Fruit fly (Drosophila melanogaster) whole organism, adult: ENCODE results near the gene Ufl1.

Source experiments
- CG11617 ChIP-seq: fragments of 200-800 bp; sonication (Bioruptor generic); optimal IDR thresholded peaks from 2 replicates; lab custom pipeline; 2017; ENCODE audit warnings: mild to moderate bottlenecking, missing biosample characterization, missing genetic modification reagents, missing genetic modification characterization
- CG12768 ChIP-seq: fragments of 200-800 bp; sonication (Bioruptor generic); optimal IDR thresholded peaks from 2 replicates; lab custom pipeline; 2017; ENCODE audit warnings: missing biosample characterization, missing genetic modification characterization, mild to moderate bottlenecking, moderate library complexity, missing genetic modification reagents
- CG14711 ChIP-seq: fragments of 200-800 bp; sonication (Bioruptor generic); optimal IDR thresholded peaks from 2 replicates; lab custom pipeline; 2018; ENCODE audit warnings: missing biosample characterization, mild to moderate bottlenecking, missing genetic modification characterization, moderate library complexity
- CG1620 ChIP-seq: fragments of 200-800 bp; sonication (Bioruptor generic); optimal IDR thresholded peaks from 2 replicates; lab custom pipeline; 2016; ENCODE audit warnings: missing biosample characterization, missing genetic modification characterization
- CG33017 ChIP-seq: fragments of 200-800 bp; sonication (Bioruptor generic); optimal IDR thresholded peaks from 2 replicates; lab custom pipeline; 2018; ENCODE audit warnings: missing biosample characterization, mild to moderate bottlenecking, missing genetic modification characterization, moderate library complexity
- CG5204 ChIP-seq: fragments of 200-800 bp; sonication (Bioruptor generic); optimal IDR thresholded peaks from 2 replicates; lab custom pipeline; 2016; ENCODE audit warnings: missing biosample characterization, missing genetic modification characterization
- CG7045 ChIP-seq: fragments of 200-800 bp; sonication (Bioruptor generic); optimal IDR thresholded peaks from 2 replicates; lab custom pipeline; 2017; ENCODE audit warnings: missing biosample characterization, mild to moderate bottlenecking, missing genetic modification characterization
- CG7101 ChIP-seq: fragments of 200-800 bp; sonication (Bioruptor generic); optimal IDR thresholded peaks from 2 replicates; lab custom pipeline; 2018; ENCODE audit warnings: missing biosample characterization, mild to moderate bottlenecking, missing genetic modification characterization, moderate library complexity
- Clk ChIP-seq: fragments of 200-800 bp; sonication (Bioruptor generic); optimal IDR thresholded peaks from 2 replicates; lab custom pipeline; 2017; ENCODE audit warnings: missing biosample characterization, missing genetic modification characterization
- Crg-1 ChIP-seq: fragments of 200-800 bp; sonication (Bioruptor generic); optimal IDR thresholded peaks from 2 replicates; lab custom pipeline; 2016; ENCODE audit warnings: missing biosample characterization, missing genetic modification characterization
- Hr96 ChIP-seq: fragments of 200-800 bp; sonication (Bioruptor generic); optimal IDR thresholded peaks from 2 replicates; lab custom pipeline; 2016; ENCODE audit warnings: missing biosample characterization, missing genetic modification characterization
- Mnt ChIP-seq: fragments of 200-800 bp; sonication (Bioruptor generic); optimal IDR thresholded peaks from 2 replicates; lab custom pipeline; 2016; ENCODE audit warnings: missing biosample characterization, mild to moderate bottlenecking, missing genetic modification characterization
- bab1 ChIP-seq: fragments of 200-800 bp; sonication (Bioruptor generic); optimal IDR thresholded peaks from 3 replicates; lab custom pipeline; 2019; ENCODE audit warnings: missing biosample characterization, mild to moderate bottlenecking, missing genetic modification characterization, moderate library complexity
- cic ChIP-seq: fragments of 200-800 bp; sonication (Bioruptor generic); optimal IDR thresholded peaks from 2 replicates; lab custom pipeline; 2017; ENCODE audit warnings: missing biosample characterization, mild to moderate bottlenecking, missing genetic modification characterization, moderate library complexity
- cnc ChIP-seq, 2 experiments: fragments of >200 bp; optimal IDR thresholded peaks; 2 replicates each; lab custom pipeline; 2017
- kay ChIP-seq: fragments of 200-800 bp; sonication (Bioruptor generic); peaks from one replicate; lab custom pipeline; 2016; ENCODE audit warnings: missing biosample characterization, missing genetic modification characterization, borderline replicate concordance
- ovo ChIP-seq: fragments of 200-800 bp; sonication (Bioruptor generic); optimal IDR thresholded peaks from 2 replicates; lab custom pipeline; 2016; ENCODE audit warnings: missing biosample characterization, missing genetic modification characterization
- pad ChIP-seq: fragments of 200-800 bp; sonication (Bioruptor generic); optimal IDR thresholded peaks from 3 replicates; lab custom pipeline; 2017; ENCODE audit warnings: missing biosample characterization, missing genetic modification characterization, mild to moderate bottlenecking, moderate library complexity, missing genetic modification reagents
- tj ChIP-seq: fragments of 200-800 bp; sonication (Bioruptor generic); optimal IDR thresholded peaks from 3 replicates; lab custom pipeline; 2017; ENCODE audit warnings: missing biosample characterization, mild to moderate bottlenecking, missing genetic modification characterization, moderate library complexity
- toe ChIP-seq: fragments of 200-800 bp; sonication (Bioruptor generic); optimal IDR thresholded peaks from 2 replicates; lab custom pipeline; 2016; ENCODE audit warnings: missing biosample characterization, missing genetic modification characterization

Gene Ufl1

dm6 chr3R:7074297-7075114 is at the start of gene Ufl1, which contains the start of gene CG1943:
Gene Ufl1, minus strand, starts transcription at chr3R:7074452.
Gene CG1943, plus strand, starts transcription at chr3R:7074859.
- peak; percentile 44 for TF ChIP-seq CG1620
- TF ChIP-seq cnc (optimal IDR thresholded peaks at IDR 0.05; lab: Kevin White, UChicago): no peak
- TF ChIP-seq cic: peak; percentile 48
- TF ChIP-seq pad: peak; percentile 36
- peak; percentile 87 for TF ChIP-seq Mnt (GFP tag; lab: Kevin White, UChicago)
- TF ChIP-seq ovo (GFP tag; lab: Kevin White, UChicago): peak; percentile 55
- peak; percentile 17 for TF ChIP-seq CG5204 (GFP tag; lab: Kevin White, UChicago)
- TF ChIP-seq tj (GFP tag; lab: Kevin White, UChicago): peak; percentile 72
- TF ChIP-seq Hr96 (GFP tag; lab: Kevin White, UChicago): peak; percentile 14
- TF ChIP-seq CG7045: no peak

- no peak for TF ChIP-seq Clk (GFP tag; lab: Kevin White, UChicago)
- TF ChIP-seq CG7101: no peak
- TF ChIP-seq CG5204 (GFP tag; lab: Kevin White, UChicago): no peak
- TF ChIP-seq tj (GFP tag; lab: Kevin White, UChicago): peak; percentile 88
- no peak for TF ChIP-seq CG14711
- TF ChIP-seq CG33017 (tag; lab: Kevin White, UChicago): no peak
- TF ChIP-seq pad: no peak
- TF ChIP-seq cic: peak; percentile 87
- no peak for TF ChIP-seq CG12768 (GFP tag; lab: Kevin White, UChicago)
- TF ChIP-seq bab1 (GFP tag; lab: Kevin White, UChicago): no peak
- TF ChIP-seq Mnt (GFP tag; lab: Kevin White, UChicago): peak; percentile 72
These were observed 49.4 kb upstream of the Ufl1 start for dm6 chr3R:7123699-7124098.

- TF ChIP-seq pad: peak; percentile 37
- TF ChIP-seq CG14711: no peak
These were observed 48.9 kb upstream of the Ufl1 start for dm6 chr3R:7123073-7123572.

dm6 chr3R:7122172-7123072 is 48.2 kb upstream of the Ufl1 start:
- TF ChIP-seq Hr96 (GFP tag; lab: Kevin White, UChicago) (no peak), pad (peak; percentile 99), cic (no peak), cnc (optimal IDR thresholded peaks at IDR 0.05; lab: Kevin White, UChicago) (no peak), ovo (GFP tag; lab: Kevin White, UChicago) (peak; percentile 96), toe (GFP tag; lab: Kevin White, UChicago) (no peak), tj (GFP tag; lab: Kevin White, UChicago) (peak; percentile 4)

dm6 chr3R:7117590-7117989 is 43.3 kb upstream of the Ufl1 start, which contains the start of gene Mlp84B:
Gene Mlp84B, minus strand, starts transcription at chr3R:7117732.
- TF ChIP-seq CG12768 (GFP tag; lab: Kevin White, UChicago) (no peak), CG7045 (no peak), kay (GFP tag; lab: Kevin White, UChicago) (no peak), bab1 (GFP tag; lab: Kevin White, UChicago) (no peak), cic (no peak), Clk (GFP tag; lab: Kevin White, UChicago) (no peak), Mnt (GFP tag; lab: Kevin White, UChicago) (no peak), Crg-1 (GFP tag; lab: Kevin White, UChicago) (no peak), ovo (GFP tag; lab: Kevin White, UChicago) (no peak), CG11617 (GFP tag; lab: Kevin White, UChicago) (no peak), CG33017 (tag; lab: Kevin White, UChicago) (no peak), toe (GFP tag; lab: Kevin White, UChicago) (no peak), CG1620 (no peak), tj (GFP tag; lab: Kevin White, UChicago) (no peak), cnc (optimal IDR thresholded peaks at IDR 0.05; lab: Kevin White, UChicago) (no peak)

dm6 chr3R:7116511-7116910 is 42.3 kb upstream of the Ufl1 start:
- no peak for TF ChIP-seq CG12768 (GFP tag; lab: Kevin White, UChicago)
- no peak for TF ChIP-seq cnc (optimal IDR thresholded peaks at IDR 0.05; lab: Kevin White, UChicago)
- no peak for TF ChIP-seq tj (GFP tag; lab: Kevin White, UChicago)
- no peak for TF ChIP-seq kay (GFP tag; lab: Kevin White, UChicago)
- no peak for TF ChIP-seq toe (GFP tag; lab: Kevin White, UChicago)
- no peak for TF ChIP-seq CG14711
- no peak for TF ChIP-seq CG1620
- TF ChIP-seq CG11617 (GFP tag; lab: Kevin White, UChicago): no peak
- no peak for TF ChIP-seq Crg-1 (GFP tag; lab: Kevin White, UChicago)
- no peak for TF ChIP-seq Clk (GFP tag; lab: Kevin White, UChicago)
- no peak for TF ChIP-seq Mnt (GFP tag; lab: Kevin White, UChicago)
- no peak for TF ChIP-seq CG7045
- TF ChIP-seq CG7101: no peak
